Worm (Caenorhabditis elegans): ENCODE results near the gene nhr-22.

nhr-22 gene

DNA sequence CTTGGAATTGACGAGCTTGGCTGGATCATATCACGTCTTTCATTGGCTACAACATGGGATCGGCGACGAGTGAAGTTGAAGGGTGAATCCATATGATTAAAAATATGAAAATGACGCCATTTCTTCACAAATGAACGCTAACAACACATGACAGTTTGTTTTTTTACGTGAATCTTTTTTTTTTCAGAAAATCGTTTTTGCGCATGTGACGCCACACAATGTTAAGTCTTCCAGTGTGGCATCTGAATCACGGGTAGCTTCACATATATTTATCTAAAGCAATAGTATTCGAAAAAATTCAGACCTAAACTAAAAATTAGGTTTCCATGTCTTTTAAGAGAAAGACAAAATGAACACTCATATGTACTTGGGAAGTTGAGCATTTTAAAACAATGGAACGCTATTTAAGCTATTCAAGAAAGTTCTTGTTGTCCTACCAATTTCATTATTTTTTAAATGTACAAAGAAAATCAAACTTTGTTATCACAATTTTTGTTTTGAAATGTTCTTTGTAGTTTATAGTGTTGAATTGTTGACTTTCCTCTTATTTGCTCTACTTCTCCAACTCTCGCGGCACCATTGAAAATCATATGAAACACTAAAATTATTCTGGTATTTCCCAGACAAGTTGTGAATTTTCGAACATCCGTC lies 35.4 kb upstream of the nhr-22 start, which contains the start of the genes lido-16 and plpp-1.2:
lido-16 (minus strand) TSS at position 101 of the 651 bp plus-strand sequence.
plpp-1.2 (plus strand) TSS at position 601 of the 651 bp plus-strand sequence.
- TF ChIP-seq sea-2 (GFP tag; IDR thresholded peaks at IDR 0.05) (no peak), Y53G8AR.9 (GFP tag; conservative IDR thresholded peaks at IDR 0.05) (no peak), madf-3 (GFP tag; IDR thresholded peaks at IDR 0.05) (no peak), hmg-1.2 (GFP tag; IDR thresholded peaks at IDR 0.05) (no peak), ceh-27 (GFP tag; optimal IDR thresholded peaks at IDR 0.05) (no peak)

DNA sequence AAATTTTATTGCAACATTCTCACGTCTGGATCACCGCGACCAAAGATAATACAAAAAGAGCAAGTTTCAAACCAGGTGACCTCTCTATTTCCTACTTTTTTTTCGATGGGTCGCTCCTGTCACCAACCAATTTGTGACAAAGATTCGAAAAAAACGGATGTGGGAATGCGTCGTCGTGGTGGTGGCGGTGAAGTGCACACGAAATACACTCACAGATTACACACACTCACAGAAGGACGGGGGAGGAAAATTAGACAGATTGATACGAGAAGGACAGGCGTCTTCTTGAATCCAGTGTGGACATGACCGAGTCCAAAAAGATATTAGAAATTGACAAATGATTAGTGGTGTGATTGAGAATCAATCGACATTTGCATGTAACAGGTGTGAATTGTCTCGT lies 33.2 kb upstream of the nhr-22 start:
- TF ChIP-seq lin-54 (GFP tag; optimal IDR thresholded peaks at IDR 0.05) (no peak), ztf-25 (GFP tag; IDR thresholded peaks at IDR 0.05) (no peak), mes-4 (tag; optimal IDR thresholded peaks at IDR 0.05) (no peak), nhr-80 (tag; optimal IDR thresholded peaks at IDR 0.05) (no peak), cebp-1 (GFP tag; IDR thresholded peaks at IDR 0.05) (no peak), cebp-1 (tag; optimal IDR thresholded peaks at IDR 0.05) (no peak), efl-1 (GFP tag; optimal IDR thresholded peaks at IDR 0.05) (no peak), F57A8.1 (GFP tag; optimal IDR thresholded peaks at IDR 0.05) (no peak), F57C9.4 (tag; optimal IDR thresholded peaks at IDR 0.05) (no peak), madf-8 (GFP tag; conservative IDR thresholded peaks at IDR 0.05) (no peak), F23B12.7 (tag; optimal IDR thresholded peaks at IDR 0.05; ENCODE audit: insufficient read depth) (no peak), F10E7.11 (tag; optimal IDR thresholded peaks at IDR 0.05) (no peak), atf-7 (tag; optimal IDR thresholded peaks at IDR 0.05) (no peak), bed-1 (GFP tag; IDR thresholded peaks at IDR 0.05) (no peak), nhr-179 (tag; optimal IDR thresholded peaks at IDR 0.05) (no peak), egl-18 (GFP tag; IDR thresholded peaks at IDR 0.05) (no peak), ceh-58 (GFP tag; IDR thresholded peaks at IDR 0.05) (no peak), T26A5.8 (tag; optimal IDR thresholded peaks at IDR 0.05) (no peak)

ce11 chrII:6482102-6482501 lies 32.5 kb upstream of the nhr-22 start, which contains the start of gene del-10:
Gene del-10, minus strand, starts transcription at chrII:6482125.
- TF ChIP-seq nhr-80 (tag; optimal IDR thresholded peaks at IDR 0.05): no peak

ce11 chrII:6476655-6477054 lies 27.1 kb upstream of the nhr-22 start, which contains the start of gene T28D9.4:
Gene T28D9.4, plus strand, starts transcription at chrII:6476955.
- TF ChIP-seq lsl-1 (GFP tag; optimal IDR thresholded peaks at IDR 0.05) (peak; percentile 68), K11D2.4 (GFP tag; IDR thresholded peaks at IDR 0.05) (no peak)

- no peak for TF ChIP-seq ztf-22 (GFP tag; optimal IDR thresholded peaks at IDR 0.05)
- no peak for TF ChIP-seq chd-7 (tag; optimal IDR thresholded peaks at IDR 0.05)
- no peak for TF ChIP-seq hlh-26 (GFP tag; conservative IDR thresholded peaks at IDR 0.05)
- no peak for TF ChIP-seq Y56A3A.18 (GFP tag; IDR thresholded peaks at IDR 0.05)
- TF ChIP-seq rec-8 (tag; optimal IDR thresholded peaks at IDR 0.05): no peak
- no peak for TF ChIP-seq madf-3 (GFP tag; IDR thresholded peaks at IDR 0.05)
- TF ChIP-seq ets-4 (GFP tag; optimal IDR thresholded peaks at IDR 0.05): no peak
- no peak for TF ChIP-seq egl-44 (GFP tag; IDR thresholded peaks at IDR 0.05)
- no peak for TF ChIP-seq F23B12.7 (tag; optimal IDR thresholded peaks at IDR 0.05; ENCODE audit: insufficient read depth)
- TF ChIP-seq F33H1.4 (GFP tag; IDR thresholded peaks at IDR 0.05): no peak
- no peak for TF ChIP-seq ceh-58 (GFP tag; IDR thresholded peaks at IDR 0.05)
Measured at ce11 chrII:6475180-6475737, 25.7 kb upstream of the nhr-22 start, which contains the start of gene T28D9.16. Gene T28D9.16, plus strand, starts transcription at chrII:6475687.
